Fruit fly (Drosophila melanogaster) whole organism, embryonic: ENCODE data around the gene CG18596.

Source experiments
- Ada2b ChIP-seq: fragments of 200-800 bp; sonication (Bioruptor generic); IDR thresholded peaks from 2 replicates; pipeline ENCODE4 v1.3.6; 2022; ENCODE audit warnings: missing biosample characterization, missing genetic modification characterization
- CG10274 ChIP-seq: fragments of 200-800 bp; sonication (Bioruptor generic); optimal IDR thresholded peaks from 3 replicates; lab custom pipeline; 2017; ENCODE audit warnings: missing biosample characterization, mild to moderate bottlenecking, missing genetic modification characterization
- CG10321 ChIP-seq: fragments of 200-800 bp; sonication (Bioruptor generic); IDR thresholded peaks from 2 replicates; pipeline ENCODE4 v1.3.6; 2022; ENCODE audit warnings: missing biosample characterization, missing genetic modification characterization
- CG10431 ChIP-seq: fragments of 200-800 bp; sonication (Bioruptor generic); optimal IDR thresholded peaks from 3 replicates; lab custom pipeline; 2018; ENCODE audit warnings: missing biosample characterization, mild to moderate bottlenecking, missing genetic modification characterization
- CG11247 ChIP-seq: fragments of 200-800 bp; sonication (Bioruptor generic); IDR thresholded peaks from 2 replicates; pipeline ENCODE4 v1.3.6; 2022; ENCODE audit warnings: missing biosample characterization, missing genetic modification characterization
- CG11456 ChIP-seq: fragments of 200-800 bp; sonication (Bioruptor generic); IDR thresholded peaks from 3 replicates; pipeline ENCODE4 v1.3.6; 2022; ENCODE audit warnings: missing biosample characterization, missing genetic modification characterization
- CG12236 ChIP-seq: fragments of 200-800 bp; sonication (Bioruptor generic); optimal IDR thresholded peaks from 2 replicates; lab custom pipeline; 2016; ENCODE audit warnings: missing biosample characterization, missing genetic modification characterization
- CG15601 ChIP-seq: fragments of 200-800 bp; sonication (Bioruptor generic); optimal IDR thresholded peaks from 3 replicates; lab custom pipeline; 2019; ENCODE audit warnings: missing biosample characterization, mild to moderate bottlenecking, missing genetic modification characterization, moderate library complexity
- CG1792 ChIP-seq: fragments of 200-800 bp; sonication (Bioruptor generic); optimal IDR thresholded peaks from 2 replicates; lab custom pipeline; 2016; ENCODE audit warnings: missing biosample characterization, missing genetic modification characterization
- CG33213 ChIP-seq: fragments of 200-800 bp; sonication (Bioruptor generic); optimal IDR thresholded peaks from 3 replicates; lab custom pipeline; 2016; ENCODE audit warnings: missing biosample characterization, missing genetic modification characterization
- CG33557 ChIP-seq: fragments of 200-800 bp; sonication (Bioruptor generic); optimal IDR thresholded peaks from 2 replicates; lab custom pipeline; 2019; ENCODE audit warnings: missing biosample characterization, mild to moderate bottlenecking, missing genetic modification characterization, moderate library complexity
- CG3407 ChIP-seq: fragments of 200-800 bp; sonication (Bioruptor generic); optimal IDR thresholded peaks from 2 replicates; lab custom pipeline; 2018; ENCODE audit warnings: missing biosample characterization, mild to moderate bottlenecking, missing genetic modification characterization
- CG3847 ChIP-seq: fragments of 200-800 bp; sonication (Bioruptor generic); IDR thresholded peaks from 2 replicates; pipeline ENCODE4 v1.3.6; 2022; ENCODE audit warnings: missing biosample characterization, missing genetic modification characterization
- CG3995 ChIP-seq: fragments of 200-800 bp; sonication (Bioruptor generic); optimal IDR thresholded peaks from 3 replicates; lab custom pipeline; 2016; ENCODE audit warnings: missing biosample characterization, missing genetic modification characterization
- CG4707 ChIP-seq: fragments of 200-800 bp; sonication (Bioruptor generic); optimal IDR thresholded peaks from 2 replicates; lab custom pipeline; 2018; ENCODE audit warnings: missing biosample characterization, mild to moderate bottlenecking, missing genetic modification characterization, moderate library complexity
- CG4820 ChIP-seq: fragments of 200-800 bp; sonication (Bioruptor generic); optimal IDR thresholded peaks from 3 replicates; lab custom pipeline; 2016; ENCODE audit warnings: missing biosample characterization, missing genetic modification characterization
- CG5180 ChIP-seq: fragments of 200-800 bp; sonication (Bioruptor generic); optimal IDR thresholded peaks from 3 replicates; lab custom pipeline; 2017; ENCODE audit warnings: missing biosample characterization, missing genetic modification characterization, mild to moderate bottlenecking, moderate library complexity, missing genetic modification reagents
- CG7271 ChIP-seq: fragments of 200-800 bp; sonication (Bioruptor generic); optimal IDR thresholded peaks from 2 replicates; lab custom pipeline; 2018; ENCODE audit warnings: missing biosample characterization, mild to moderate bottlenecking, missing genetic modification characterization, moderate library complexity
- CG7963 ChIP-seq: fragments of 200-800 bp; sonication (Bioruptor generic); IDR thresholded peaks from 3 replicates; pipeline ENCODE4 v1.3.6; 2022; ENCODE audit warnings: missing biosample characterization, missing genetic modification characterization; ENCODE audit not compliant: partially characterized antibody
- D19A ChIP-seq: fragments of 200-800 bp; optimal IDR thresholded peaks from 3 replicates; lab custom pipeline; 2019; ENCODE audit warnings: missing biosample characterization, mild to moderate bottlenecking, missing genetic modification characterization, moderate library complexity
- Dad ChIP-seq: fragments of 200-800 bp; sonication (Bioruptor generic); optimal IDR thresholded peaks from 3 replicates; lab custom pipeline; 2016; ENCODE audit warnings: missing biosample characterization, missing genetic modification characterization
- Deaf1 ChIP-seq: fragments of 200-800 bp; optimal IDR thresholded peaks from 3 replicates; lab custom pipeline; 2019; ENCODE audit warnings: missing biosample characterization, mild to moderate bottlenecking, missing genetic modification characterization, moderate library complexity
- Eip74EF ChIP-seq, 2 experiments: fragments of 200-800 bp in 1 of 2; fragments of >200 bp in 1 of 2; sonication (Bioruptor generic) in 1 of 2; optimal IDR thresholded peaks; 2 replicates each; lab custom pipeline; 2017 to 2019; ENCODE audit warnings: missing biosample characterization in 2 of 2, missing genetic modification characterization in 2 of 2, mild to moderate bottlenecking in 1 of 2, moderate library complexity in 1 of 2
- HLH3B ChIP-seq: fragments of 200-800 bp; sonication (Bioruptor generic); IDR thresholded peaks from 2 replicates; pipeline ENCODE4 v1.3.6; 2022; ENCODE audit warnings: missing biosample characterization, missing genetic modification characterization
- Jarid2 ChIP-seq: fragments of 200-800 bp; sonication (Bioruptor generic); optimal IDR thresholded peaks from 3 replicates; lab custom pipeline; 2017; ENCODE audit warnings: mild to moderate bottlenecking, missing biosample characterization, missing genetic modification reagents, missing genetic modification characterization
- Nf-YA ChIP-seq: fragments of 200-800 bp; sonication (Bioruptor generic); IDR thresholded peaks from 2 replicates; pipeline ENCODE4 v1.3.6; 2022; ENCODE audit warnings: missing biosample characterization, missing genetic modification characterization
- Nf-YC ChIP-seq: fragments of 200-800 bp; optimal IDR thresholded peaks from 3 replicates; lab custom pipeline; 2019; ENCODE audit warnings: missing biosample characterization, mild to moderate bottlenecking, missing genetic modification characterization, moderate library complexity
- Scr ChIP-seq: fragments of 200-800 bp; sonication (Bioruptor generic); IDR thresholded peaks from 2 replicates; pipeline ENCODE4 v1.3.6; 2022; ENCODE audit warnings: missing biosample characterization, missing genetic modification characterization; ENCODE audit not compliant: partially characterized antibody
- Trl ChIP-seq, 3 experiments: fragments of >200 bp in 2 of 3; fragments of 200-800 bp in 1 of 3; sonication (Bioruptor generic) in 1 of 3; optimal IDR thresholded peaks; 2 replicates in 1 of 3; 3 replicates in 2 of 3; lab custom pipeline; 2016 to 2017; ENCODE audit warnings: missing biosample characterization in 1 of 3, missing genetic modification characterization in 1 of 3
- Usf ChIP-seq: fragments of 200-800 bp; sonication (Bioruptor generic); optimal IDR thresholded peaks from 2 replicates; lab custom pipeline; 2017; ENCODE audit warnings: missing genotype, missing biosample characterization, missing genetic modification characterization
- abd-A ChIP-seq: fragments of 200-800 bp; sonication (Bioruptor generic); optimal IDR thresholded peaks from 3 replicates; lab custom pipeline; 2019; ENCODE audit warnings: missing biosample characterization, mild to moderate bottlenecking, missing genetic modification characterization, moderate library complexity
- ara ChIP-seq: fragments of 200-800 bp; sonication (Bioruptor generic); IDR thresholded peaks from 2 replicates; pipeline ENCODE4 v1.3.6; 2022; ENCODE audit warnings: missing biosample characterization, missing genetic modification characterization
- chinmo ChIP-seq: fragments of 200-800 bp; sonication (Bioruptor generic); IDR thresholded peaks from 4 replicates; pipeline ENCODE4 v1.3.6; 2022; ENCODE audit warnings: missing biosample characterization, missing genetic modification characterization; ENCODE audit not compliant: partially characterized antibody
- crol ChIP-seq: fragments of 200-800 bp; sonication (Bioruptor generic); IDR thresholded peaks from 2 replicates; pipeline ENCODE4 v1.3.6; 2022; ENCODE audit warnings: missing biosample characterization, missing genetic modification characterization
- esg ChIP-seq: fragments of 200-800 bp; sonication (Bioruptor generic); conservative IDR thresholded peaks from 2 replicates; pipeline ENCODE4 v1.3.6; 2022; ENCODE audit warnings: missing biosample characterization, missing genetic modification characterization
- fru ChIP-seq: fragments of >200 bp; optimal IDR thresholded peaks from 2 replicates; lab custom pipeline; 2017
- gce ChIP-seq: fragments of 200-800 bp; sonication (Bioruptor generic); IDR thresholded peaks from 3 replicates; pipeline ENCODE4 v1.3.6; 2022; ENCODE audit warnings: missing biosample characterization, missing genetic modification characterization
- gro ChIP-seq: fragments of 200-800 bp; sonication (Bioruptor generic); optimal IDR thresholded peaks from 2 replicates; lab custom pipeline; 2016; ENCODE audit warnings: missing biosample characterization, missing genetic modification characterization
- lbe ChIP-seq: fragments of 200-800 bp; sonication (Bioruptor generic); optimal IDR thresholded peaks from 2 replicates; lab custom pipeline; 2016; ENCODE audit warnings: missing biosample characterization, mild to moderate bottlenecking, missing genetic modification characterization
- lov ChIP-seq, 2 experiments: fragments of 200-800 bp in 1 of 2; fragments of >200 bp in 1 of 2; sonication (Bioruptor generic) in 1 of 2; IDR thresholded peaks in 1 of 2; optimal IDR thresholded peaks in 1 of 2; 2 replicates in 1 of 2; 3 replicates in 1 of 2; pipeline versions ENCODE4 v1.3.6 to Lab custom; 2017 to 2022; ENCODE audit warnings: missing biosample characterization in 1 of 2, missing genetic modification characterization in 1 of 2
- nerfin-2 ChIP-seq: fragments of 200-800 bp; sonication (Bioruptor generic); IDR thresholded peaks from 2 replicates; pipeline ENCODE4 v1.3.6; 2022; ENCODE audit warnings: missing biosample characterization, missing genetic modification characterization; ENCODE audit not compliant: partially characterized antibody
- sens-2 ChIP-seq: fragments of 200-800 bp; sonication (Bioruptor generic); IDR thresholded peaks from 2 replicates; pipeline ENCODE4 v1.3.6; 2022; ENCODE audit warnings: missing biosample characterization, missing genetic modification characterization
- slou ChIP-seq: fragments of 200-800 bp; sonication (Bioruptor generic); optimal IDR thresholded peaks from 3 replicates; lab custom pipeline; 2016; ENCODE audit warnings: missing biosample characterization, missing genetic modification characterization
- so ChIP-seq: fragments of 200-800 bp; sonication (Bioruptor generic); IDR thresholded peaks from 3 replicates; pipeline ENCODE4 v1.3.6; 2022; ENCODE audit warnings: missing biosample characterization, missing genetic modification characterization
- sob ChIP-seq: fragments of 200-800 bp; sonication (Bioruptor generic); IDR thresholded peaks from 2 replicates; pipeline ENCODE4 v1.3.6; 2022; ENCODE audit warnings: missing biosample characterization, missing genetic modification characterization
- ssp ChIP-seq: fragments of 200-800 bp; sonication (Bioruptor generic); IDR thresholded peaks from 2 replicates; pipeline ENCODE4 v1.3.6; 2022; ENCODE audit warnings: missing biosample characterization, missing genetic modification characterization
- ttk ChIP-seq: fragments of 200-800 bp; sonication (Bioruptor generic); IDR thresholded peaks from 2 replicates; pipeline ENCODE4 v2.1.2; 2022; ENCODE audit warnings: missing biosample characterization, missing genetic modification characterization

CG18596 gene

DNA sequence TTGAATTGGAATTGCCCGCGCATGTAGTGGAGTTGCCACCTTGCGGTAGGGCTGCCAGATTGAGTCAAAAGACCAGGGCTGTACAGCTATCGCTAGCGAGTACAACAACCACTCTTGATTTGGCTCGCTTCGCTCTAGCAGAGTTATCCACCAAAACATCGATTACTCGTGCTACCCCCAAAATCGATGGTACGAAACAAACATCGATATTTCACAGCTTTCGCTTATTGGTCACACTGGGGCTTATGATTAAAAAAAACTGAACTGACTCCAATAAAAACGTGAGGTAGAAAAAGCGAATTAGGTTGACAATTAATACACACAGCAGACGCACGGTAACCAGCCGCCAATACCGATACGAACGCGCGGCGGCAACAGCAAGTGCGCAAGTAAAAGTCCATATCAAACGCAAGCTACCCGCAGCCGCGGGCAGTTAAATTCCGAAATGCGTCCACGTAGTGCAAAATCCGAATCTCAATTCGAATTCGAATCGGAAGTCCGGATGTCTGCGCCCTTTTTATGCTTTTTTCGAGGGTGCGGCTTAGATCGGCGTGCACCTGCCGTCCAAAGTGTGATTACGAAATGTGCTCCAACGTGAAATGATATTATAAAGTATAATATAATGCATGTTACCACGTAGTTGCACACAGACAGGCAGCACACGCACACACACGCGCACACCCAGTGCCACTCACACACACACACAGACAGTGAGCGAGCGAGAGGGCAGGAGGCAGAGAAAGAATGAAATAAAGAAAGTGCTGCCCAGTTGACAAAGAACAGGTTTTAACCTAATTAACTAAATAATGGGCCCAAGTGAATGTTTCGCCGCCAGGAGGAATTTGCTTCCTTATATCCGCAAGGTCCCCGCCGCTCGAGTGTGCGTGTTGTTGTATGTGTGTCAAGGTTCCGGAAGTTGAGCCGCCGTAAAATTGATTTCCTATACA lies 19.0 kb upstream of the CG18596 start, which contains the start of gene Sar1 (continued):
- peak; percentile 99 for TF ChIP-seq CG3847
- TF ChIP-seq so (GFP tag; lab: Robert Waterston, UW), result no peak
- TF ChIP-seq chinmo (GFP tag; lab: Robert Waterston, UW), result peak; percentile 94; the same call in 3 of the 4 replicates
- TF ChIP-seq HLH3B, result no peak; the same call in 1 of the 2 replicates
- TF ChIP-seq lbe (GFP tag; lab: Kevin White, UChicago), result no peak
- no peak for TF ChIP-seq CG4820
- TF ChIP-seq CG11456 (GFP tag; lab: Robert Waterston, UW), result peak; percentile 69; the same call in 2 of the 3 replicates
- no peak for TF ChIP-seq esg (GFP tag; lab: Robert Waterston, UW)
- no peak for TF ChIP-seq sens-2
- no peak for TF ChIP-seq ssp (GFP tag; lab: Robert Waterston, UW)
- TF ChIP-seq CG10274 (GFP tag; lab: Kevin White, UChicago), result no peak
- TF ChIP-seq sob (GFP tag; lab: Robert Waterston, UW), result peak; percentile 57; the same call in 1 of the 2 replicates
- peak; percentile 23; the same call in 1 of the 3 replicates for TF ChIP-seq gce (GFP tag; lab: Robert Waterston, UW)
- TF ChIP-seq CG10431 (GFP tag; lab: Kevin White, UChicago), result no peak
- no peak for TF ChIP-seq D19A (tag; lab: Kevin White, UChicago)
- no peak for TF ChIP-seq CG5180 (GFP tag; lab: Kevin White, UChicago)
- no peak for TF ChIP-seq CG7271 (tag; lab: Kevin White, UChicago)
- TF ChIP-seq gro, result peak; percentile 81
- no peak for TF ChIP-seq CG3995 (GFP tag; lab: Kevin White, UChicago)
- no peak for TF ChIP-seq Nf-YA
- no peak for TF ChIP-seq CG4707 (GFP tag; lab: Kevin White, UChicago)
- no peak for TF ChIP-seq CG10321 (GFP tag; lab: Robert Waterston, UW)
- TF ChIP-seq CG7963 (GFP tag; lab: Robert Waterston, UW), result peak; percentile 78
- no peak for TF ChIP-seq Trl (optimal IDR thresholded peaks at IDR 0.05; lab: Kevin White, UChicago)
- peak; percentile 4 for TF ChIP-seq Trl (GFP tag; optimal IDR thresholded peaks at IDR 0.05; lab: Kevin White, UChicago)
- TF ChIP-seq CG11247 (GFP tag; lab: Robert Waterston, UW), result no peak
- TF ChIP-seq Deaf1 (tag; lab: Kevin White, UChicago), result no peak
- peak in 1 of 2 experiments; percentile 83 for TF ChIP-seq Eip74EF (GFP tag; optimal IDR thresholded peaks at IDR 0.05; lab: Kevin White, UChicago)
- TF ChIP-seq Jarid2 (GFP tag; lab: Kevin White, UChicago), result no peak
- TF ChIP-seq slou (GFP tag; lab: Kevin White, UChicago), result no peak
- no peak for TF ChIP-seq Usf (GFP tag; lab: Kevin White, UChicago)
- TF ChIP-seq ara (GFP tag; lab: Robert Waterston, UW), result no peak
- TF ChIP-seq Dad (GFP tag; lab: Kevin White, UChicago), result no peak
- TF ChIP-seq CG15601 (tag; lab: Kevin White, UChicago), result peak; percentile 66
- no peak for TF ChIP-seq CG12236 (GFP tag; lab: Kevin White, UChicago)
- peak; percentile 59; the same call in 1 of the 2 replicates for TF ChIP-seq nerfin-2 (GFP tag; lab: Robert Waterston, UW)
- 0 out of 2 replicates have a peak, but pooled peaks have one; percentile 9 for TF ChIP-seq crol
- TF ChIP-seq CG33213 (GFP tag; lab: Kevin White, UChicago), result peak; percentile 91
- no peak for TF ChIP-seq CG3407 (GFP tag; lab: Kevin White, UChicago)
- peak; percentile 90 for TF ChIP-seq Scr (GFP tag; lab: Robert Waterston, UW)
- peak; percentile 35 for TF ChIP-seq CG1792 (GFP tag; lab: Kevin White, UChicago)
- TF ChIP-seq abd-A (tag; lab: Kevin White, UChicago), result peak; percentile 16
- no peak for TF ChIP-seq ttk (GFP tag; lab: Robert Waterston, UW)
- TF ChIP-seq Nf-YC (tag; lab: Kevin White, UChicago), result no peak
- TF ChIP-seq CG33557, result no peak
- no peak for TF ChIP-seq lov (optimal IDR thresholded peaks at IDR 0.05; lab: Kevin White, UChicago)
- no peak for TF ChIP-seq lov (GFP tag; IDR thresholded peaks at IDR 0.05; lab: Robert Waterston, UW)
- TF ChIP-seq Ada2b (GFP tag; lab: Robert Waterston, UW), result no peak
- TF ChIP-seq fru (lab: Kevin White, UChicago), result no peak
